Worm (Caenorhabditis elegans): Measurements from ENCODE around the gene glna-2.
A peak's percentile ranks its signal among the peaks of the same experiment; 100 is the strongest.

Gene glna-2

ce11 chrII:8037863-8038262 is 29.4 kb downstream of the glna-2 start, which contains the start of gene C08B11.9:
TSS of gene C08B11.9 (minus strand) at chrII:8038169.
- no peak for TF ChIP-seq aptf-2 (GFP tag; conservative IDR thresholded peaks at IDR 0.05)
- peak; percentile 20 for TF ChIP-seq tlf-1 (GFP tag; optimal IDR thresholded peaks at IDR 0.05)
- peak; percentile 38 for TF ChIP-seq F49E8.2 (tag; optimal IDR thresholded peaks at IDR 0.05; ENCODE audit: insufficient read depth)
- no peak for TF ChIP-seq lsy-27 (tag; optimal IDR thresholded peaks at IDR 0.05; ENCODE audit: borderline replicate concordance, insufficient read depth)
- peak; percentile 27 for TF ChIP-seq chd-7 (tag; optimal IDR thresholded peaks at IDR 0.05)
- TF ChIP-seq madf-6 (GFP tag; IDR thresholded peaks at IDR 0.05): peak; percentile 53

ce11 chrII:8039416-8039815 is 31.0 kb downstream of the glna-2 start, which contains the start of the genes ubh-4 and algn-6:
TSS of gene ubh-4 (minus strand) at chrII:8039597.
TSS of gene algn-6 (plus strand) at chrII:8039802.
- TF ChIP-seq madf-6 (GFP tag; IDR thresholded peaks at IDR 0.05): peak; percentile 61
- peak; percentile 32 for TF ChIP-seq madf-10 (tag; optimal IDR thresholded peaks at IDR 0.05)
- no peak for TF ChIP-seq ets-4 (GFP tag; optimal IDR thresholded peaks at IDR 0.05)
- TF ChIP-seq unc-62 (GFP tag; optimal IDR thresholded peaks at IDR 0.05): no peak
- no peak for TF ChIP-seq hmg-20 (GFP tag; IDR thresholded peaks at IDR 0.05)
- 0 out of 2 replicates have a peak, but pooled peaks have one; percentile 13 for TF ChIP-seq egl-44 (GFP tag; IDR thresholded peaks at IDR 0.05)
- TF ChIP-seq bed-1 (GFP tag; IDR thresholded peaks at IDR 0.05): no peak
- TF ChIP-seq bed-2 (GFP tag; IDR thresholded peaks at IDR 0.05): no peak
- no peak for TF ChIP-seq rpc-1 (optimal IDR thresholded peaks at IDR 0.05)
- no peak for TF ChIP-seq rpc-1 (tag; optimal IDR thresholded peaks at IDR 0.05)
- TF ChIP-seq ztf-25 (GFP tag; IDR thresholded peaks at IDR 0.05): 0 out of 2 replicates have a peak, but pooled peaks have one; percentile 29
- no peak for TF ChIP-seq F52B5.7 (tag; optimal IDR thresholded peaks at IDR 0.05)
- peak; percentile 87 for TF ChIP-seq lsl-1 (GFP tag; optimal IDR thresholded peaks at IDR 0.05)
- peak; percentile 48 for TF ChIP-seq efl-1 (GFP tag; optimal IDR thresholded peaks at IDR 0.05)
- TF ChIP-seq zim-3 (tag; optimal IDR thresholded peaks at IDR 0.05): no peak
- TF ChIP-seq attf-6 (GFP tag; IDR thresholded peaks at IDR 0.05): no peak
- no peak for TF ChIP-seq ccch-3 (GFP tag; optimal IDR thresholded peaks at IDR 0.05)
- no peak for TF ChIP-seq F55B11.4 (tag; optimal IDR thresholded peaks at IDR 0.05; ENCODE audit: borderline replicate concordance, insufficient read depth)
- no peak for TF ChIP-seq K11D2.4 (GFP tag; IDR thresholded peaks at IDR 0.05)
- TF ChIP-seq mel-28 (tag; optimal IDR thresholded peaks at IDR 0.05; ENCODE audit: borderline replicate concordance): no peak
- TF ChIP-seq let-607 (tag; optimal IDR thresholded peaks at IDR 0.05): no peak
- TF ChIP-seq T07F8.4 (tag; optimal IDR thresholded peaks at IDR 0.05): no peak
- TF ChIP-seq aptf-2 (GFP tag; conservative IDR thresholded peaks at IDR 0.05): peak; percentile 31; the same call in 1 of the 2 replicates
- TF ChIP-seq mcd-1 (GFP tag; IDR thresholded peaks at IDR 0.05): peak; percentile 89
- TF ChIP-seq die-1 (tag; optimal IDR thresholded peaks at IDR 0.05): no peak
- no peak for TF ChIP-seq somi-1 (GFP tag; optimal IDR thresholded peaks at IDR 0.05)
- no peak for TF ChIP-seq Y95B8A.8 (GFP tag; IDR thresholded peaks at IDR 0.05)
- 0 out of 2 replicates have a peak, but pooled peaks have one; percentile 60 for TF ChIP-seq ztf-28 (GFP tag; IDR thresholded peaks at IDR 0.05)
- 0 out of 2 replicates have a peak, but pooled peaks have one; percentile 22 for TF ChIP-seq Y67H2A.10 (GFP tag; conservative IDR thresholded peaks at IDR 0.05)
- peak; percentile 21 for TF ChIP-seq dpl-1 (GFP tag; optimal IDR thresholded peaks at IDR 0.05)
- peak in 1 of 2 experiments; percentile 1 for TF ChIP-seq rec-8 (tag; optimal IDR thresholded peaks at IDR 0.05)
- no peak for TF ChIP-seq B0336.3 (GFP tag; IDR thresholded peaks at IDR 0.05)
- peak; percentile 89 for TF ChIP-seq unc-130 (GFP tag; optimal IDR thresholded peaks at IDR 0.05)
- no peak for TF ChIP-seq lsy-27 (tag; optimal IDR thresholded peaks at IDR 0.05; ENCODE audit: borderline replicate concordance, insufficient read depth)
- peak; percentile 24; the same call in 1 of the 2 replicates for TF ChIP-seq F33H1.4 (GFP tag; IDR thresholded peaks at IDR 0.05)
- TF ChIP-seq nhr-90 (tag; optimal IDR thresholded peaks at IDR 0.05): no peak
- no peak for TF ChIP-seq atf-7 (tag; optimal IDR thresholded peaks at IDR 0.05)
- TF ChIP-seq cebp-1 (GFP tag; IDR thresholded peaks at IDR 0.05): no peak
- peak; percentile 32 for TF ChIP-seq cebp-1 (tag; optimal IDR thresholded peaks at IDR 0.05)
- TF ChIP-seq D2030.7 (GFP tag; IDR thresholded peaks at IDR 0.05): peak; percentile 67
- no peak for TF ChIP-seq ztf-22 (GFP tag; optimal IDR thresholded peaks at IDR 0.05)
- TF ChIP-seq Y53G8AR.9 (GFP tag; conservative IDR thresholded peaks at IDR 0.05): no peak
- TF ChIP-seq let-526 (GFP tag; IDR thresholded peaks at IDR 0.05): no peak

Data from whole organism, young adult.